Worm (Caenorhabditis elegans) whole organism, L1 larva: Measurements from ENCODE around the gene lim-4.

ENCODE experiments used
- C04F5.9 ChIP-seq: sonication (generic microtip); optimal IDR thresholded peaks from 2 replicates; lab custom pipeline; 2016; ENCODE audit warnings: missing genetic modification characterization, missing compliant biosample characterization
- F16B12.6 ChIP-seq: fragments of 150-350 bp; optimal IDR thresholded peaks from 2 replicates; lab custom pipeline; 2014; ENCODE audit warnings: missing biosample characterization, missing genetic modification characterization
- Y116A8C.19 ChIP-seq: sonication (generic microtip); optimal IDR thresholded peaks from 2 replicates; lab custom pipeline; 2016; ENCODE audit warnings: missing compliant biosample characterization, missing genetic modification characterization, borderline replicate concordance
- aly-2 ChIP-seq: fragments of 150-350 bp; optimal IDR thresholded peaks from 2 replicates; lab custom pipeline; 2014; ENCODE audit warnings: missing biosample characterization, missing genetic modification characterization
- ama-1 ChIP-seq: fragments of 150-350 bp; optimal IDR thresholded peaks from 2 replicates; lab custom pipeline; 2014
- blmp-1 ChIP-seq: fragments of 150-350 bp; optimal IDR thresholded peaks from 2 replicates; lab custom pipeline; 2014; ENCODE audit warnings: missing biosample characterization, missing genetic modification characterization
- ceh-63 ChIP-seq: fragments of 200-800 bp; sonication (Bioruptor generic); optimal IDR thresholded peaks from 2 replicates; lab custom pipeline; 2018; ENCODE audit warnings: mild to moderate bottlenecking, missing genetic modification characterization, missing compliant biosample characterization
- ceh-90 ChIP-seq: sonication (generic microtip); optimal IDR thresholded peaks from 2 replicates; lab custom pipeline; 2016; ENCODE audit warnings: missing genetic modification characterization, missing compliant biosample characterization
- dpl-1 ChIP-seq, 3 experiments: fragments of 150-350 bp in 2 of 3; sonication (generic microtip) in 1 of 3; optimal IDR thresholded peaks; 2 replicates each; lab custom pipeline; 2014 to 2017; ENCODE audit warnings: missing biosample characterization in 3 of 3, missing genetic modification characterization in 3 of 3, missing genetic modification reagents in 3 of 3
- efl-1 ChIP-seq, 4 experiments: fragments of 150-350 bp; optimal IDR thresholded peaks in 3 of 4; peaks in 1 of 4; 1 replicate in 1 of 4; 2 replicates in 3 of 4; lab custom pipeline; 2014; ENCODE audit warnings: missing biosample characterization in 2 of 4, missing genetic modification characterization in 2 of 4, missing genetic modification reagents in 2 of 4
- elt-2 ChIP-seq: sonication (generic microtip); optimal IDR thresholded peaks from 2 replicates; lab custom pipeline; 2016; ENCODE audit warnings: missing genetic modification characterization, mild to moderate bottlenecking, inconsistent platforms, missing compliant biosample characterization, missing genetic modification reagents
- elt-3 ChIP-seq, 6 experiments: fragments of 150-350 bp in 1 of 6; sonication (generic microtip); optimal IDR thresholded peaks; 2 replicates each; lab custom pipeline; 2017 to 2018; ENCODE audit warnings: missing biosample characterization in 6 of 6, missing genetic modification characterization in 6 of 6, inconsistent platforms in 1 of 6
- fkh-10 ChIP-seq: sonication (generic microtip); optimal IDR thresholded peaks from 2 replicates; lab custom pipeline; 2017; ENCODE audit warnings: missing biosample characterization, missing genetic modification reagents, missing genetic modification characterization
- hlh-4 ChIP-seq: sonication (generic microtip); optimal IDR thresholded peaks from 2 replicates; lab custom pipeline; 2016; ENCODE audit warnings: mild to moderate bottlenecking, missing genetic modification characterization, missing compliant biosample characterization
- isw-1 ChIP-seq: fragments of 200-800 bp; sonication (Bioruptor generic); IDR thresholded peaks from 2 replicates; pipeline ENCODE4 v1.3.6; 2022; ENCODE audit warnings: missing genetic modification characterization, missing compliant biosample characterization
- jun-1 ChIP-seq: fragments of 150-350 bp; optimal IDR thresholded peaks from 2 replicates; lab custom pipeline; 2014; ENCODE audit warnings: missing biosample characterization, missing genetic modification reagents, missing genetic modification characterization
- lin-13 ChIP-seq: fragments of 150-350 bp; optimal IDR thresholded peaks from 2 replicates; lab custom pipeline; 2014; ENCODE audit warnings: missing biosample characterization, missing genetic modification reagents, missing genetic modification characterization
- lin-14 ChIP-seq: fragments of 200-800 bp; sonication (Bioruptor generic); optimal IDR thresholded peaks from 2 replicates; lab custom pipeline; 2018; ENCODE audit warnings: mild to moderate bottlenecking, missing genetic modification characterization, moderate library complexity, missing compliant biosample characterization
- lin-35 ChIP-seq, 2 experiments: fragments of 150-350 bp; optimal IDR thresholded peaks; 2 replicates each; lab custom pipeline; 2014; ENCODE audit warnings: missing biosample characterization in 2 of 2, missing genetic modification characterization in 2 of 2, missing genetic modification reagents in 2 of 2
- lsy-2 ChIP-seq, 2 experiments: fragments of 150-350 bp; optimal IDR thresholded peaks; 2 replicates each; lab custom pipeline; 2014; ENCODE audit warnings: missing biosample characterization in 2 of 2, missing genetic modification characterization in 2 of 2
- mdl-1 ChIP-seq, 2 experiments: fragments of 150-350 bp; optimal IDR thresholded peaks; 2 replicates each; lab custom pipeline; 2014 to 2017; ENCODE audit warnings: missing biosample characterization in 2 of 2, missing genetic modification characterization in 2 of 2, inconsistent platforms in 1 of 2
- nhr-12 ChIP-seq: sonication (generic microtip); optimal IDR thresholded peaks from 2 replicates; lab custom pipeline; 2017; ENCODE audit warnings: missing biosample characterization, missing genetic modification characterization
- nhr-20 ChIP-seq: sonication (generic microtip); optimal IDR thresholded peaks from 2 replicates; lab custom pipeline; 2016; ENCODE audit warnings: mild to moderate bottlenecking, missing genetic modification characterization, missing compliant biosample characterization
- nhr-71 ChIP-seq: sonication (generic microtip); optimal IDR thresholded peaks from 2 replicates; lab custom pipeline; 2016; ENCODE audit warnings: mild to moderate bottlenecking, missing genetic modification characterization, moderate library complexity, missing compliant biosample characterization
- nhr-76 ChIP-seq: sonication (generic microtip); optimal IDR thresholded peaks from 2 replicates; lab custom pipeline; 2017; ENCODE audit warnings: missing biosample characterization, missing genetic modification characterization
- nhr-84 ChIP-seq: sonication (generic microtip); optimal IDR thresholded peaks from 2 replicates; lab custom pipeline; 2017; ENCODE audit warnings: missing biosample characterization, missing genetic modification characterization
- nhr-85 ChIP-seq: sonication (generic microtip); peaks from one replicate; lab custom pipeline; 2016; ENCODE audit warnings: missing genetic modification characterization, inconsistent platforms, missing compliant biosample characterization
- nhr-90 ChIP-seq: sonication (generic microtip); optimal IDR thresholded peaks from 2 replicates; lab custom pipeline; 2016; ENCODE audit warnings: mild to moderate bottlenecking, missing genetic modification characterization, missing compliant biosample characterization; ENCODE audit not compliant: poor library complexity
- pag-3 ChIP-seq: sonication (generic microtip); optimal IDR thresholded peaks from 2 replicates; lab custom pipeline; 2017; ENCODE audit warnings: missing genetic modification characterization, mild to moderate bottlenecking, missing compliant biosample characterization, antibody characterized with exemption, borderline replicate concordance; ENCODE audit not compliant: insufficient read depth
- snu-23 ChIP-seq: sonication (generic microtip); optimal IDR thresholded peaks from 2 replicates; lab custom pipeline; 2016; ENCODE audit warnings: missing genetic modification characterization, missing compliant biosample characterization
- sptf-1 ChIP-seq: fragments of 150-350 bp; optimal IDR thresholded peaks from 2 replicates; lab custom pipeline; 2014; ENCODE audit warnings: missing biosample characterization, missing genetic modification characterization
- sup-37 ChIP-seq: fragments of 200-800 bp; sonication (Bioruptor generic); optimal IDR thresholded peaks from 2 replicates; lab custom pipeline; 2018; ENCODE audit warnings: mild to moderate bottlenecking, missing genetic modification characterization, missing compliant biosample characterization
- unc-130 ChIP-seq: fragments of 150-350 bp; optimal IDR thresholded peaks from 2 replicates; lab custom pipeline; 2017; ENCODE audit warnings: missing biosample characterization, missing genetic modification characterization, inconsistent platforms
- unc-62 ChIP-seq: fragments of 150-350 bp; optimal IDR thresholded peaks from 2 replicates; lab custom pipeline; 2014; ENCODE audit warnings: missing biosample characterization, missing genetic modification reagents, missing genetic modification characterization
- xbp-1 ChIP-seq: sonication (generic microtip); optimal IDR thresholded peaks from 2 replicates; lab custom pipeline; 2016; ENCODE audit warnings: missing genetic modification characterization, missing compliant biosample characterization
- zag-1 ChIP-seq: fragments of 150-350 bp; optimal IDR thresholded peaks from 2 replicates; lab custom pipeline; 2014; ENCODE audit warnings: missing biosample characterization, missing genetic modification characterization
- ztf-11 ChIP-seq, 2 experiments: sonication (generic microtip); optimal IDR thresholded peaks; 2 replicates each; lab custom pipeline; 2016 to 2017; ENCODE audit warnings: missing genetic modification characterization in 2 of 2, missing biosample characterization in 1 of 2, missing compliant biosample characterization in 1 of 2

lim-4 gene

DNA sequence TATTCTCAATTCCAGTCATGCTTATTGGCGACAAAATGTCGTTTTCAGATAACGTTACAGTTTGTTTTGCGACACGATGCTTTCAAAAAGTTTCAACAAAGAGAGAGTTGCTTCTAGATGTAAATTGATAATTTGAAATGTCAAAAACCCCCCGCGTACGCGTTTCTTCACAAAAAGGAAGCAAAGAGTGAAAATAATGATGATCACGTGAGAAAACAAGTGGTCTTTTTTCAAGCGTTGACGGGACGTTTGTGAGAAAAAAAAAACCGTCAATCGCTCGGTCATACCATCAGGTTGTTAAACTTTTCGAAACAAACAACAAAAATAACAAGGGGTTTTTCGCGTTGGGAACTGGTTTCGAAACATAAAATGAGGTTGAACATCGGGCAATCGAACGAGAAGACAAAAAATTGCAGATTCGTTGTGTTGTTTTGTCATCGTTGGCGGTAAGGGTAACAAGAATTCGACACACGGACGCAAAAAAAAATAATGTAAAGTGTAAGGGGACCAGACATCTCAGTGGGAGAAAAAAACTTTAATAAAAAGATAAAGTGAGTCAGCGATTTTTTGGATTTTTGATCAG is 41.2 kb downstream of the lim-4 start (continued):
- no peak for TF ChIP-seq C04F5.9 (tag; lab: Kevin White, UChicago)
- no peak for TF ChIP-seq Y116A8C.19 (tag; lab: Kevin White, UChicago)
- TF ChIP-seq dpl-1 (GFP tag; optimal IDR thresholded peaks at IDR 0.05; lab: Kevin White, UChicago): no peak
- no peak for TF ChIP-seq ceh-90
- no peak for TF ChIP-seq ama-1
- TF ChIP-seq efl-1 (optimal IDR thresholded peaks at IDR 0.05; lab: Kevin White, UChicago): no peak
- TF ChIP-seq efl-1 (GFP tag; optimal IDR thresholded peaks at IDR 0.05 in 1 of 2; lab: Kevin White, UChicago): peak in 1 of 2 experiments; percentile 94
- peak; percentile 78 for TF ChIP-seq blmp-1 (tag; lab: Kevin White, UChicago)
- TF ChIP-seq pag-3 (tag; lab: Kevin White, UChicago): no peak

- TF ChIP-seq unc-62 (GFP tag; lab: Kevin White, UChicago) (no peak), nhr-20 (tag; lab: Kevin White, UChicago) (no peak), snu-23 (no peak), aly-2 (no peak), nhr-85 (tag; lab: Kevin White, UChicago) (no peak), zag-1 (tag; lab: Kevin White, UChicago) (no peak), ceh-90 (no peak), sptf-1 (tag; lab: Kevin White, UChicago) (no peak), nhr-76 (tag; lab: Kevin White, UChicago) (no peak), ceh-63 (GFP tag; lab: Kevin White, UChicago) (no peak), sup-37 (GFP tag; lab: Kevin White, UChicago) (no peak), jun-1 (tag; lab: Kevin White, UChicago) (no peak)
Measured at ce11 chrX:3830872-3831271, 42.5 kb downstream of the lim-4 start.

- TF ChIP-seq elt-3 (tag; optimal IDR thresholded peaks at IDR 0.05; lab: Kevin White, UChicago) (peak in 2 of 6 experiments; percentile 26 to 56), lsy-2 (tag; optimal IDR thresholded peaks at IDR 0.05; lab: Kevin White, UChicago) (peak in 1 of 2 experiments; percentile 52), lin-35 (GFP tag; optimal IDR thresholded peaks at IDR 0.05; lab: Kevin White, UChicago) (peak in 1 of 2 experiments; percentile 42), mdl-1 (tag; optimal IDR thresholded peaks at IDR 0.05; lab: Kevin White, UChicago) (peak in 1 of 2 experiments; percentile 29), jun-1 (tag; lab: Kevin White, UChicago) (no peak), lin-13 (no peak), lin-14 (GFP tag; lab: Kevin White, UChicago) (peak; percentile 52), snu-23 (peak; percentile 0), nhr-20 (tag; lab: Kevin White, UChicago) (peak; percentile 38), blmp-1 (tag; lab: Kevin White, UChicago) (peak; percentile 51), nhr-71 (tag; lab: Kevin White, UChicago) (peak; percentile 21), F16B12.6 (tag; lab: Kevin White, UChicago) (no peak), elt-2 (tag; lab: Kevin White, UChicago) (peak; percentile 93), nhr-90 (tag; lab: Kevin White, UChicago) (peak; percentile 48)
Measured at ce11 chrX:3829605-3830004, 43.7 kb downstream of the lim-4 start.

- TF ChIP-seq nhr-84 (tag; lab: Kevin White, UChicago): no peak
- TF ChIP-seq fkh-10 (GFP tag; lab: Kevin White, UChicago): peak; percentile 14
- TF ChIP-seq lin-14 (GFP tag; lab: Kevin White, UChicago): peak; percentile 32
Measured at ce11 chrX:3828598-3829204, 44.6 kb downstream of the lim-4 start.

ce11 chrX:3827311-3827710 is 46.0 kb downstream of the lim-4 start:
- TF ChIP-seq fkh-10 (GFP tag; lab: Kevin White, UChicago) (peak; percentile 42), ztf-11 (tag; optimal IDR thresholded peaks at IDR 0.05; lab: Kevin White, UChicago) (no peak), hlh-4 (no peak), xbp-1 (tag; lab: Kevin White, UChicago) (no peak), Y116A8C.19 (tag; lab: Kevin White, UChicago) (no peak), unc-130 (tag; lab: Kevin White, UChicago) (no peak), isw-1 (GFP tag; lab: Robert Waterston, UW) (no peak), nhr-12 (tag; lab: Kevin White, UChicago) (no peak), zag-1 (tag; lab: Kevin White, UChicago) (no peak)
- TF ChIP-seq, all 84 proteins: peak for 1
